Worm (Caenorhabditis elegans): ENCODE results near the gene F13H10.5.

The F13H10.5 gene

ce11 chrIV:10966359-10966758 is 24.4 kb upstream of the F13H10.5 start, which contains the start of the genes aqp-3 and Y69E1A.8:
aqp-3 (minus strand) TSS chrIV:10966459.
Y69E1A.8 (plus strand) TSS chrIV:10966604.
- no peak for TF ChIP-seq med-1 (GFP tag; optimal IDR thresholded peaks at IDR 0.05; ENCODE audit: insufficient read depth)
- TF ChIP-seq flt-1 (GFP tag; IDR thresholded peaks at IDR 0.05) = no peak
- TF ChIP-seq T22C8.4 (GFP tag; IDR thresholded peaks at IDR 0.05) = no peak
- no peak for TF ChIP-seq ref-1 (GFP tag; conservative IDR thresholded peaks at IDR 0.05)
- TF ChIP-seq ztf-23 (GFP tag; IDR thresholded peaks at IDR 0.05) = no peak
- TF ChIP-seq tab-1 (GFP tag; IDR thresholded peaks at IDR 0.05) = no peak
- TF ChIP-seq ztf-29 (GFP tag; IDR thresholded peaks at IDR 0.05) = no peak
- TF ChIP-seq cog-1 (tag; optimal IDR thresholded peaks at IDR 0.05) = no peak
- no peak for TF ChIP-seq klf-2 (GFP tag; conservative IDR thresholded peaks at IDR 0.05)

DNA sequence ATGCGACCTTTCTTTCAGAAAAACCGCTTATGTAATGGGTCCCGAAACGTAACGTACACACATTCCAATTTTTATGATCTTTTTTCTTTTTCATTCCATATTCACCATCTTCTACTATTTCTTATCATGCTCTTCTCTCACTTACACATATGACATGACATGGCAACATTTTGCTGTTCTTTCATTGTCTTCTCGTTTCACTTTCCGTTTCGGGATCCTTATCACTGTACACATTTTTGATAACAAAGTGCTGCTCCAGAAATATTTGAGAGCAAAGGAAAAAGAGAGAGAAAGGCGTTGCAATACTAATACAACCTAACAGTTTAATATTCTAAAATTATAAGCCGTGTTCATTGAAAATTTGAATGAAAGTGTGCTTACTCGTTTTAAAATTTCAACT is 20.5 kb upstream of the F13H10.5 start:
- TF ChIP-seq cog-1 (tag; optimal IDR thresholded peaks at IDR 0.05) = no peak
- no peak for TF ChIP-seq ref-1 (GFP tag; conservative IDR thresholded peaks at IDR 0.05)
- no peak for TF ChIP-seq tab-1 (GFP tag; IDR thresholded peaks at IDR 0.05)
- no peak for TF ChIP-seq klf-2 (GFP tag; conservative IDR thresholded peaks at IDR 0.05)
- no peak for TF ChIP-seq flt-1 (GFP tag; IDR thresholded peaks at IDR 0.05)
- no peak for TF ChIP-seq ztf-29 (GFP tag; IDR thresholded peaks at IDR 0.05)
- no peak for TF ChIP-seq med-1 (GFP tag; optimal IDR thresholded peaks at IDR 0.05; ENCODE audit: insufficient read depth)
- TF ChIP-seq T22C8.4 (GFP tag; IDR thresholded peaks at IDR 0.05) = no peak
- TF ChIP-seq ztf-23 (GFP tag; IDR thresholded peaks at IDR 0.05) = no peak

- no peak for TF ChIP-seq flt-1 (GFP tag; IDR thresholded peaks at IDR 0.05)
- TF ChIP-seq med-1 (GFP tag; optimal IDR thresholded peaks at IDR 0.05; ENCODE audit: insufficient read depth) = no peak
- TF ChIP-seq T22C8.4 (GFP tag; IDR thresholded peaks at IDR 0.05) = no peak
- TF ChIP-seq ref-1 (GFP tag; conservative IDR thresholded peaks at IDR 0.05) = no peak
- no peak for TF ChIP-seq klf-2 (GFP tag; conservative IDR thresholded peaks at IDR 0.05)
- no peak for TF ChIP-seq cog-1 (tag; optimal IDR thresholded peaks at IDR 0.05)
- TF ChIP-seq ztf-23 (GFP tag; IDR thresholded peaks at IDR 0.05) = no peak
- TF ChIP-seq ztf-29 (GFP tag; IDR thresholded peaks at IDR 0.05) = no peak
- no peak for TF ChIP-seq tab-1 (GFP tag; IDR thresholded peaks at IDR 0.05)
Observed at ce11 chrIV:10970767-10971166, 20.0 kb upstream of the F13H10.5 start.

DNA sequence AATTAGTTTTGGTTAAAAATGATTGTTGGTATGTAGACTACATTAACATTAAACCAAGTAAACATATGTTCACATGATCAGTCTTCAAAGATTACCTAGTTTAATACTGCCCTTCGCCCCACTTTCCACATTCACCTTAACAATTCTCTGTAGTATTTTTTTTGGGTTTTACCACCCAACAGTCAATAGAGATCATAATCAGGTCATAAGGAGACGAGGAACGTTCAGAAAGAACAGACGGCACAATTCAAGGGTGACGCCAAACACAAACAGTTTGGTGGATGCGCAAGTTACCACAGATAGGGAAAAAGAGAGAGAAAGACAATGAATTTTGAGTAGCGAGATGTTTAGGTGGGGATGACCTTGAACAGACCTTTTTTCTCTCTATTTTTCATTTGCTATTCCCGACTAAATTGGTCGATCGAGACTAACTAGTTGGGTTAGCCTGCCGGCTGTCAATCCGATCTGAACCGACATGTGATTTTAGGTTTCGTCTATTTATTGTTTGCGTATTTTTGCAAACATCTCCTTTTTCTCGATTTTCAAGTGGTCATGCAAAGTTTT is 19.1 kb upstream of the F13H10.5 start:
- no peak for TF ChIP-seq ztf-23 (GFP tag; IDR thresholded peaks at IDR 0.05)
- no peak for TF ChIP-seq med-1 (GFP tag; optimal IDR thresholded peaks at IDR 0.05; ENCODE audit: insufficient read depth)

DNA sequence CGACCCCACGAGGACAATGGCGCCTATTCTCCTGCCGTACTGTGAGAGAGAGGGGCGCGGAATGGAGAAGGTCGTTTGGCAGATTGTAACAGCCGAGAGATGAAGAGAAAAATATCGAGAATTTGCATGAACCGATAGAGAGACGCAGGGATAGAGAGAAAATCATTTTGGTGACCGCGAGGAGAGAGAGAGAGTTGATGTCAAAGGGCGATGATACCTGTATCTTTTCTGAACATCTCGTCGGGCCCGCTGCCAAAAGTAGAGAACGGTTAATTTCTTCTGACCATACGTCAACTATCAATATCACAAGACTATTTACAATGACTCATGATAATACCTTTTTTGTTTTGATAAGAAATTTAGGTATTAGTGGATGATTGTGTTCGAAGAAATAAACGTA is 14.8 kb upstream of the F13H10.5 start:
- no peak for TF ChIP-seq ztf-23 (GFP tag; IDR thresholded peaks at IDR 0.05)
- TF ChIP-seq T22C8.4 (GFP tag; IDR thresholded peaks at IDR 0.05) = no peak
- TF ChIP-seq tab-1 (GFP tag; IDR thresholded peaks at IDR 0.05) = no peak
- TF ChIP-seq ztf-29 (GFP tag; IDR thresholded peaks at IDR 0.05) = no peak
- no peak for TF ChIP-seq klf-2 (GFP tag; conservative IDR thresholded peaks at IDR 0.05)
- TF ChIP-seq cog-1 (tag; optimal IDR thresholded peaks at IDR 0.05) = no peak
- TF ChIP-seq med-1 (GFP tag; optimal IDR thresholded peaks at IDR 0.05; ENCODE audit: insufficient read depth) = no peak
- no peak for TF ChIP-seq ref-1 (GFP tag; conservative IDR thresholded peaks at IDR 0.05)
- no peak for TF ChIP-seq flt-1 (GFP tag; IDR thresholded peaks at IDR 0.05)

- TF ChIP-seq ztf-29 (GFP tag; IDR thresholded peaks at IDR 0.05) (no peak), flt-1 (GFP tag; IDR thresholded peaks at IDR 0.05) (no peak), klf-2 (GFP tag; conservative IDR thresholded peaks at IDR 0.05) (no peak), cog-1 (tag; optimal IDR thresholded peaks at IDR 0.05) (no peak), tab-1 (GFP tag; IDR thresholded peaks at IDR 0.05) (no peak), ref-1 (GFP tag; conservative IDR thresholded peaks at IDR 0.05) (no peak), med-1 (GFP tag; optimal IDR thresholded peaks at IDR 0.05; ENCODE audit: insufficient read depth) (no peak), T22C8.4 (GFP tag; IDR thresholded peaks at IDR 0.05) (no peak), ztf-23 (GFP tag; IDR thresholded peaks at IDR 0.05) (no peak)
Observed at ce11 chrIV:10978641-10979040, 12.2 kb upstream of the F13H10.5 start.

DNA sequence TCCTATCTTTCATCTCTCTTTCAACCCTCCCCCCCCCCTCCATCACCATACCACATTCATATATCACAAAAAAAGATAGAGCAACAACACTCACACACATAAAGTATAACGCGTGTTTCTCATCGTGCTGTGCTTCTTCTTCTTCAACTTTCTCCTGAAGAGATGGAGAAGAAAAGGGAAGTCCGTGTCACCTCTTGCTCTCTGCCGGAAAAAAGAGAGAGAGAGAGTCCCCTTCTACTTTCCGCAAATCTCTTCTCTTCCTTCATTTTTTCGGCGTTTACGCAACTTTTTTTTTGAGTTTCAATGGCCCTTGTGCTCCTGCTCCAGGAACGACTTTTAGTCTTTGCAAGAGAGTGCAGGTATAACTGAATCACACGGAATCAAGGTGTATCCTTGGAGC is 11.1 kb upstream of the F13H10.5 start:
- no peak for TF ChIP-seq ztf-29 (GFP tag; IDR thresholded peaks at IDR 0.05)
- TF ChIP-seq T22C8.4 (GFP tag; IDR thresholded peaks at IDR 0.05) = no peak
- no peak for TF ChIP-seq ztf-23 (GFP tag; IDR thresholded peaks at IDR 0.05)
- TF ChIP-seq med-1 (GFP tag; optimal IDR thresholded peaks at IDR 0.05; ENCODE audit: insufficient read depth) = no peak
- no peak for TF ChIP-seq tab-1 (GFP tag; IDR thresholded peaks at IDR 0.05)
- TF ChIP-seq flt-1 (GFP tag; IDR thresholded peaks at IDR 0.05) = no peak
- TF ChIP-seq klf-2 (GFP tag; conservative IDR thresholded peaks at IDR 0.05) = no peak
- TF ChIP-seq cog-1 (tag; optimal IDR thresholded peaks at IDR 0.05) = no peak

ce11 chrIV:10980628-10981027 is 10.2 kb upstream of the F13H10.5 start:
- no peak for TF ChIP-seq med-1 (GFP tag; optimal IDR thresholded peaks at IDR 0.05; ENCODE audit: insufficient read depth)

DNA sequence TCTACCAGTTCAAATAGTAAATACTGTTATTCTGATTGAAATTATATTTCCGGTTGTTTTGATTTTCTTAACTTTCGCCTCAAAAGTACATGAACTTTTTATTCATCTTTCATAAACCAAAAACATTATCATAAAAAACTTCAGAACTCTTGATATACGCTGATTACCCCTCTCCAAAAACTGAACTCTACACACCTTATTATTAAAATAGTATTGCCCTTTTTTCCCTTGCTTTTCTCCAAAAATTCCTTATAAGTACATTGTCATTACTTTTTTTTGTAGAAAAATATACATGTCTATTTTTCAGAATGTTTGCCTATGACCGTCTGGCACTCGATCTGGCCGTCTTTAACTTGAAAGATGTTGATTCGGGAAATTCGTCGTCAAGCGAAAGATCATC is 9.0 kb upstream of the F13H10.5 start, which contains the start of gene Y43E12A.2:
TSS of gene Y43E12A.2 (plus strand) at position 301 of the 400 bp plus-strand sequence.
- TF ChIP-seq flt-1 (GFP tag; IDR thresholded peaks at IDR 0.05) = no peak
- TF ChIP-seq med-1 (GFP tag; optimal IDR thresholded peaks at IDR 0.05; ENCODE audit: insufficient read depth) = no peak

ce11 chrIV:10985568-10986035 is 5.2 kb upstream of the F13H10.5 start, which contains the start of gene cyb-2.1:
cyb-2.1 (plus strand) TSS chrIV:10985985.
- TF ChIP-seq klf-2 (GFP tag; conservative IDR thresholded peaks at IDR 0.05) = no peak
- TF ChIP-seq ref-1 (GFP tag; conservative IDR thresholded peaks at IDR 0.05) = no peak
- no peak for TF ChIP-seq flt-1 (GFP tag; IDR thresholded peaks at IDR 0.05)
- TF ChIP-seq med-1 (GFP tag; optimal IDR thresholded peaks at IDR 0.05; ENCODE audit: insufficient read depth) = no peak
- no peak for TF ChIP-seq cog-1 (tag; optimal IDR thresholded peaks at IDR 0.05)
- no peak for TF ChIP-seq T22C8.4 (GFP tag; IDR thresholded peaks at IDR 0.05)
- no peak for TF ChIP-seq ztf-29 (GFP tag; IDR thresholded peaks at IDR 0.05)
- no peak for TF ChIP-seq tab-1 (GFP tag; IDR thresholded peaks at IDR 0.05)
- no peak for TF ChIP-seq ztf-23 (GFP tag; IDR thresholded peaks at IDR 0.05)
